Fruit fly (Drosophila melanogaster): ENCODE measurements around the gene CG32536.

CG32536 gene

DNA sequence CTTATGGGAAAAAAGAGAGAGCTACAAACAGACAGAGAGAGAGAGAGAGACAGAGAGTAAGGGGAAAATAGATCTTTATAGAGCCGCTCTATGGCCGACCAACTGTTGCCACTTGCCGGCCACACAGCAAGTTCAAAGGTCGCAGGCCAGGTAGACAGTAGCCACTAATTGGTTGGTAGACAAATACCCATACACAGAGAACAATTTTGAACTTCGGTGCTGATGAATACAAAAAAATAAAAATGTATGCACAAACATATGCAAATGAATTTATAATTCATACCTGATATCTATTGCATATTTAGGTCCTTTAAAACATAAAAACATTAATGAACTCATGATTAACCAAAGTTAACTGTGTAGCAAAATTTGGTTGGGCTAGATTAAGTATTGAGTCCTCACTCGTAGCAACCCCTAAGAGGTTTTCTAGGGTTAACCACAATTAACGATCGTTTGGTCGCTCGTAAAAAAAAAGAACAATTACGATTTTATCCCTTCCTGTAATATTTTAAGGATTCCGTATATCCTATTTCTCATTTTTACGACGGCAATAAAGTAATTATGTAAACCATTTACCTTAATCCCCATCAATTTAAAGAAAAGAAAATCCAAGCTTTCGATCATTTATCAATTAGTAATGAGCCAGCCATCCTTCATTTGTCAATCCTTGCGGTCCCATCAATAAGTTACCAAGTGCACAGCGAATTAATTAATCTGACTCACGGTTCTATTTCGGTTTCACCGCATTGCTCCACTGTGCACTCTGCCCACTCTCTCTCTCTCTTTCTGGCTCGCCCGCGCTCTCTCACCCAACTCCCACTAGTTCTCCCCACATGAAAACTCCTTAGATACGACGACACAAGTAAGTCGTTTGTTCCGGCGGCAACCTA lies 46.5 kb upstream of the CG32536 start (continued):
- TF ChIP-seq Rfx (GFP tag; IDR thresholded peaks at IDR 0.05) = no peak
- TF ChIP-seq ara (GFP tag; IDR thresholded peaks at IDR 0.05) = 0 out of 2 replicates have a peak, but pooled peaks have one; percentile 32
- peak in 1 of 3 experiments; percentile 22 for TF ChIP-seq lola (GFP tag; optimal IDR thresholded peaks at IDR 0.05)
- no peak for TF ChIP-seq CG18619 (GFP tag; optimal IDR thresholded peaks at IDR 0.05)
- no peak for TF ChIP-seq Stat92E (GFP tag; optimal IDR thresholded peaks at IDR 0.05)
- TF ChIP-seq Xrp1 (GFP tag; IDR thresholded peaks at IDR 0.05) = peak; percentile 55
- TF ChIP-seq unc-4 (GFP tag; IDR thresholded peaks at IDR 0.05; ENCODE audit: partially characterized antibody) = no peak
- TF ChIP-seq CG13894 (tag; optimal IDR thresholded peaks at IDR 0.05) = no peak
- TF ChIP-seq CG15696 (tag; optimal IDR thresholded peaks at IDR 0.05) = peak; percentile 63
- TF ChIP-seq grau (tag; optimal IDR thresholded peaks at IDR 0.05) = no peak
- no peak for TF ChIP-seq CG8924 (tag; optimal IDR thresholded peaks at IDR 0.05)
- peak in 1 of 2 experiments; percentile 87 for TF ChIP-seq Hr78 (GFP tag; optimal IDR thresholded peaks at IDR 0.05)
- TF ChIP-seq knrl (GFP tag; IDR thresholded peaks at IDR 0.05; ENCODE audit: partially characterized antibody) = peak; percentile 25; the same call in 1 of the 3 replicates
- no peak for TF ChIP-seq Elba2 (GFP tag; optimal IDR thresholded peaks at IDR 0.05)
- TF ChIP-seq CG7745 (tag; optimal IDR thresholded peaks at IDR 0.05) = no peak
- TF ChIP-seq CG11247 (GFP tag; IDR thresholded peaks at IDR 0.05) = 0 out of 2 replicates have a peak, but pooled peaks have one; percentile 20
- TF ChIP-seq ac (GFP tag; optimal IDR thresholded peaks at IDR 0.05) = peak; percentile 28
- peak; percentile 39 for TF ChIP-seq CG10979 (tag; optimal IDR thresholded peaks at IDR 0.05)
- TF ChIP-seq CG14710 (tag; optimal IDR thresholded peaks at IDR 0.05) = peak; percentile 29
- 0 out of 3 replicates have a peak, but pooled peaks have one; percentile 19 for TF ChIP-seq CG11456 (GFP tag; IDR thresholded peaks at IDR 0.05)
- 0 out of 3 replicates have a peak, but pooled peaks have one; percentile 41 for TF ChIP-seq CG6791 (GFP tag; IDR thresholded peaks at IDR 0.05; ENCODE audit: partially characterized antibody)
- no peak; the same call in 2 of the 3 replicates for TF ChIP-seq CG34422 (GFP tag; IDR thresholded peaks at IDR 0.05)
- TF ChIP-seq fd102C (GFP tag; optimal IDR thresholded peaks at IDR 0.05) = peak; percentile 17
- TF ChIP-seq Awh (GFP tag; IDR thresholded peaks at IDR 0.05) = 0 out of 2 replicates have a peak, but pooled peaks have one; percentile 24
- no peak for TF ChIP-seq sob (GFP tag; IDR thresholded peaks at IDR 0.05)
- TF ChIP-seq dmrt11E (tag; optimal IDR thresholded peaks at IDR 0.05) = peak; percentile 57
- TF ChIP-seq Hr3 (GFP tag; optimal IDR thresholded peaks at IDR 0.05) = no peak
- TF ChIP-seq bowl (GFP tag; IDR thresholded peaks at IDR 0.05) = no peak
- TF ChIP-seq CG4730 (GFP tag; IDR thresholded peaks at IDR 0.05) = no peak
- TF ChIP-seq prd (optimal IDR thresholded peaks at IDR 0.05) = no peak
- peak; percentile 64 for TF ChIP-seq prd (GFP tag; IDR thresholded peaks at IDR 0.05)
- peak; percentile 73 for TF ChIP-seq zen (tag; optimal IDR thresholded peaks at IDR 0.05)
- TF ChIP-seq Antp (GFP tag; optimal IDR thresholded peaks at IDR 0.05) = no peak
- peak; percentile 16; the same call in 1 of the 2 replicates for TF ChIP-seq ranshi (GFP tag; IDR thresholded peaks at IDR 0.05)
- no peak for TF ChIP-seq fu2 (GFP tag; optimal IDR thresholded peaks at IDR 0.05)
- peak; percentile 7; the same call in 1 of the 2 replicates for TF ChIP-seq Atf6 (GFP tag; IDR thresholded peaks at IDR 0.05)
- no peak for TF ChIP-seq CG6654 (GFP tag; optimal IDR thresholded peaks at IDR 0.05)
- peak; percentile 13 for TF ChIP-seq CG18262 (tag; optimal IDR thresholded peaks at IDR 0.05)
- TF ChIP-seq br (optimal IDR thresholded peaks at IDR 0.05) = no peak
- TF ChIP-seq CG2202 (tag; optimal IDR thresholded peaks at IDR 0.05) = no peak
- TF ChIP-seq CG1233 (GFP tag; optimal IDR thresholded peaks at IDR 0.05) = no peak
- no peak for TF ChIP-seq Nf-YA (GFP tag; IDR thresholded peaks at IDR 0.05)
- TF ChIP-seq Taf1 (GFP tag; IDR thresholded peaks at IDR 0.05) = no peak
- TF ChIP-seq Doc3 (GFP tag; IDR thresholded peaks at IDR 0.05; ENCODE audit: partially characterized antibody) = no peak
- TF ChIP-seq CG9727 (GFP tag; optimal IDR thresholded peaks at IDR 0.05) = peak; percentile 45
- TF ChIP-seq CG4404 (GFP tag; IDR thresholded peaks at IDR 0.05) = peak; percentile 53
- no peak for TF ChIP-seq tio (GFP tag; optimal IDR thresholded peaks at IDR 0.05)
- TF ChIP-seq CHES-1-like (GFP tag; optimal IDR thresholded peaks at IDR 0.05) = no peak

Measured in whole organism, embryonic.